Fruit fly (Drosophila melanogaster) whole organism, adult: Measurements from ENCODE around the gene Hr4.

Experiments
- CG14711 ChIP-seq: fragments of 200-800 bp; sonication (Bioruptor generic); optimal IDR thresholded peaks from 2 replicates; lab custom pipeline; 2018; ENCODE audit warnings: missing biosample characterization, mild to moderate bottlenecking, missing genetic modification characterization, moderate library complexity
- CG1620 ChIP-seq: fragments of 200-800 bp; sonication (Bioruptor generic); optimal IDR thresholded peaks from 2 replicates; lab custom pipeline; 2016; ENCODE audit warnings: missing biosample characterization, missing genetic modification characterization
- CG33017 ChIP-seq: fragments of 200-800 bp; sonication (Bioruptor generic); optimal IDR thresholded peaks from 2 replicates; lab custom pipeline; 2018; ENCODE audit warnings: missing biosample characterization, mild to moderate bottlenecking, missing genetic modification characterization, moderate library complexity
- CG5204 ChIP-seq: fragments of 200-800 bp; sonication (Bioruptor generic); optimal IDR thresholded peaks from 2 replicates; lab custom pipeline; 2016; ENCODE audit warnings: missing biosample characterization, missing genetic modification characterization
- Clk ChIP-seq: fragments of 200-800 bp; sonication (Bioruptor generic); optimal IDR thresholded peaks from 2 replicates; lab custom pipeline; 2017; ENCODE audit warnings: missing biosample characterization, missing genetic modification characterization
- Hr96 ChIP-seq: fragments of 200-800 bp; sonication (Bioruptor generic); optimal IDR thresholded peaks from 2 replicates; lab custom pipeline; 2016; ENCODE audit warnings: missing biosample characterization, missing genetic modification characterization
- Mnt ChIP-seq: fragments of 200-800 bp; sonication (Bioruptor generic); optimal IDR thresholded peaks from 2 replicates; lab custom pipeline; 2016; ENCODE audit warnings: missing biosample characterization, mild to moderate bottlenecking, missing genetic modification characterization
- cnc ChIP-seq, 2 experiments: fragments of >200 bp; optimal IDR thresholded peaks; 2 replicates each; lab custom pipeline; 2017

DNA sequence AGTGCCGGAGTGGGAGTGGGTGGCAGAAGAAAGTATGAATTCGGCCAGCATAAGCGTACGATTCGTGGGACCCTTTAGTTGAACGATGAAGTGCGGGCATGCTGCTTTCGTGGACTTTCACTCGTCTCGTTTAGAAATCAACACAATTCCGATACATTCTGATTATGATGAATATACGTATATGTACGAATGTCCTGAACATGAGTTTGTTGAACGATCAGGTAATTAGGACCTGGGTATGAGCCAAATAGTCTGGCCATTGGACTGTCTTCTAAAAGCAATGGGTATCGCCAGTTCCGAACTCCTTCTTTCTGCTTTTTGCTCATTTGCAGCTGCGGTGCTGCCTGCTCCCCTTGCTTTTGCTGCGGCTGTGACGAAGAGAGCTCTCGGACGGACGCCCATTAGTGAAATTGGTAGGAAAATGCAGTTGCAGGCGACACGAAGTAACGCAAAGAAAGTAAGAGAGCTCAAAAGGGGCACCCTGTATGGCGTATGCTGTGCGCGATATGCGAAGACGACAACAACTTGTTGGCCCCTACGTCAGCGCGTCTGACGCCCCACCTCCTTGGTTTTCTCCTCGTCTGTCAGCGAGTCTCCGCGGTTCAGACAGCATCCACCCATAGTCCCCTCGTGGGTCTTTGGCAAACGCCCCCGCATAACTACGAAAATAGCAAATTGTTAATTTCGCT lies 95.2 kb downstream of the Hr4 start:
- TF ChIP-seq cnc (optimal IDR thresholded peaks at IDR 0.05; lab: Kevin White, UChicago) (no peak), Mnt (no peak), CG5204 (GFP tag; lab: Kevin White, UChicago) (no peak), CG14711 (tag; lab: Kevin White, UChicago) (no peak), Clk (no peak), CG33017 (tag; lab: Kevin White, UChicago) (no peak), Hr96 (GFP tag; lab: Kevin White, UChicago) (no peak), CG1620 (GFP tag; lab: Kevin White, UChicago) (no peak)
